Fruit fly (Drosophila melanogaster): ENCODE measurements around the gene CG13045.

The CG13045 gene

DNA sequence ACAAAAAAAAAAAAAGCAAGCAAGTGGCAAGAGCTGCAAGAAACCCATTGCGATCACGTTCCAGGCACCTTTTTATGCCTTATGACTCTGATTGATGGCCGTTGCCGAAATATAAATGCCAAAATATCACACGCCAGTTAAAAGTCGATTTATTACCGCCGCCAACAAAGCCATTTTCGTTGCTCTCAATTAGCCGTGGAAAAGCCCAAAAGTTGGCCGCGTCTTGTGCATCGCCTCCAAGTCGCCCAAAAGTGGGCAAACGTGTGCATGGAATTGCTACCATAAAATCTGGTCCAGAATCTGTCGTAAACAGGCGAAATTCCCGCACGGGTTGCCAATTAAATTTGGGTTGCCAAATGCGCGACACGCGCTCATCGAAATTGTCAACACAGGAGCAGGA, 928 bp upstream of the CG13045 start:
- TF ChIP-seq psq (optimal IDR thresholded peaks at IDR 0.05), result no peak
- TF ChIP-seq ttk (optimal IDR thresholded peaks at IDR 0.05), result no peak
- TF ChIP-seq h (optimal IDR thresholded peaks at IDR 0.05), result no peak
- TF ChIP-seq Sin3A (optimal IDR thresholded peaks at IDR 0.05), result no peak
- TF ChIP-seq insv (optimal IDR thresholded peaks at IDR 0.05), result no peak
- TF ChIP-seq Myc (optimal IDR thresholded peaks at IDR 0.05), result no peak

DNA sequence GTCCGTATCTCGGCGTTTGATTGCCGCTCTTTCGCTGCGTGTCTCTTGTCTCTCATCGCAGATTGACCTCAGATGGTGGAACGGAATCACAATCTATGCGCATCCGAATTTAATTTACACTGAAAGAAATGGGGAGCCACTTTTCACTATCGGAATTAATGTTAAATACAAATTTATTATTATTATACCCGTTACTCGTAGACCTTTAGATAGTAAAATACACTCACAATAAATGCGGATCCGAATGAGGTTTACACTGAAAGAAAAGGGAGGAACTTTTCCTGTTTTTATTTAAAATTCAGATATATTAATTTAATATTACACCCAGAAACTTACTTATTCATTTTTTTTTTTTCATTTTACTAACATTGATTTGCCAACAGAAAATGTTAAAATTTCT, 1.7 kb downstream of the CG13045 start:
- TF ChIP-seq h (optimal IDR thresholded peaks at IDR 0.05) (no peak), Sin3A (optimal IDR thresholded peaks at IDR 0.05) (no peak), psq (optimal IDR thresholded peaks at IDR 0.05) (no peak), Myc (optimal IDR thresholded peaks at IDR 0.05) (no peak), ttk (optimal IDR thresholded peaks at IDR 0.05) (no peak), insv (optimal IDR thresholded peaks at IDR 0.05) (no peak)

DNA sequence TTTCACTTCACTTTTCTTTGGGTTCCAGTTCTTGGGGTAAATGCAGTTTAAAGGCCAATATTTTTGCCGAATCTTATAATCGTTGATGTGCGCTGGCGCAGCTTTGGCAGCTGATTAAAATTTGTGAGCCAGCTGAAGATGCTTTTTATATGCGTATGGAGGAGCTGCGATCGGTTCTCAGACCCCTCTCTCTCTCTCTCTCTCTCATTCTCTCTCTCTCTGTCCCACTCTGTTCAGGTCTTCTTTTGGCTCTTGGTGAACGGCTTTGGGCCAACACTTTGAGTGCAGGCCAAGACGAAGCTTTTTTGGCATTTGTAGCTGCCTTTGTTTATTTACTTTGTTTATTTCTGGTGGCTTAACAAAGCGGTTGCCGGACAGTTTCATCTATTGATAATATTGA, 2.4 kb downstream of the CG13045 start, which contains the start of gene CG13046:
Gene CG13046, minus strand, starts transcription at position 101 of the 400 bp plus-strand sequence.
- TF ChIP-seq psq (optimal IDR thresholded peaks at IDR 0.05), result no peak
- no peak for TF ChIP-seq h (optimal IDR thresholded peaks at IDR 0.05)
- no peak for TF ChIP-seq insv (optimal IDR thresholded peaks at IDR 0.05)
- TF ChIP-seq Sin3A (optimal IDR thresholded peaks at IDR 0.05), result no peak
- no peak for TF ChIP-seq ttk (optimal IDR thresholded peaks at IDR 0.05)
- TF ChIP-seq Myc (optimal IDR thresholded peaks at IDR 0.05), result no peak

DNA sequence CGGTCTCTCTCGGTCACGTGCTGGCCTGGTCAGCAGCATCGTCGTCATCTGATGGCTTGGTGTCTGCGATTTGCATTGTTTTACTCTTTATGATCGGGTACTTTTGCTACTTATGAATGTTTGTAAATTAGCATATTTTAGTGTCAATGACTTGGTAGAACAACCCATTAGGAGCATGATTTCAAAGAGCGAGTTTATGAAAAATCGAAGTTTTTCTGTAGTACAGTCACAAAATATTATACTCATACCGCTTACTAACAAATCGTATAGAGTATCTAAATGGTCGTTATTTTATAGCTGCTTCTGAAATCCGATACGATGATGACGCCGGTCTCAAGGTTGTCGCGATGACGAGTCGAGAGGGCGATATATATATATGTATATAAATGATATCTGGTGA, 4.5 kb downstream of the CG13045 start:
- TF ChIP-seq psq (optimal IDR thresholded peaks at IDR 0.05) (no peak), Sin3A (optimal IDR thresholded peaks at IDR 0.05) (no peak), h (optimal IDR thresholded peaks at IDR 0.05) (no peak), Myc (optimal IDR thresholded peaks at IDR 0.05) (no peak), insv (optimal IDR thresholded peaks at IDR 0.05) (no peak), ttk (optimal IDR thresholded peaks at IDR 0.05) (no peak)

- no peak for TF ChIP-seq ttk (optimal IDR thresholded peaks at IDR 0.05)
- no peak for TF ChIP-seq Sin3A (optimal IDR thresholded peaks at IDR 0.05)
- no peak for TF ChIP-seq psq (optimal IDR thresholded peaks at IDR 0.05)
- TF ChIP-seq Myc (optimal IDR thresholded peaks at IDR 0.05), result no peak
These were observed 5.3 kb downstream of the CG13045 start, which contains the start of gene CG13047 for dm6 chr3L:16285346-16285911. Gene CG13047, minus strand, starts transcription at chr3L:16285396.

dm6 chr3L:16283821-16284220, 6.9 kb downstream of the CG13045 start, which contains the start of gene CG13048:
Gene CG13048, minus strand, starts transcription at chr3L:16283921.
- TF ChIP-seq psq (optimal IDR thresholded peaks at IDR 0.05), result no peak
- TF ChIP-seq insv (optimal IDR thresholded peaks at IDR 0.05), result no peak
- TF ChIP-seq ttk (optimal IDR thresholded peaks at IDR 0.05), result no peak
- TF ChIP-seq Myc (optimal IDR thresholded peaks at IDR 0.05), result no peak
- no peak for TF ChIP-seq Sin3A (optimal IDR thresholded peaks at IDR 0.05)
- TF ChIP-seq h (optimal IDR thresholded peaks at IDR 0.05), result no peak

DNA sequence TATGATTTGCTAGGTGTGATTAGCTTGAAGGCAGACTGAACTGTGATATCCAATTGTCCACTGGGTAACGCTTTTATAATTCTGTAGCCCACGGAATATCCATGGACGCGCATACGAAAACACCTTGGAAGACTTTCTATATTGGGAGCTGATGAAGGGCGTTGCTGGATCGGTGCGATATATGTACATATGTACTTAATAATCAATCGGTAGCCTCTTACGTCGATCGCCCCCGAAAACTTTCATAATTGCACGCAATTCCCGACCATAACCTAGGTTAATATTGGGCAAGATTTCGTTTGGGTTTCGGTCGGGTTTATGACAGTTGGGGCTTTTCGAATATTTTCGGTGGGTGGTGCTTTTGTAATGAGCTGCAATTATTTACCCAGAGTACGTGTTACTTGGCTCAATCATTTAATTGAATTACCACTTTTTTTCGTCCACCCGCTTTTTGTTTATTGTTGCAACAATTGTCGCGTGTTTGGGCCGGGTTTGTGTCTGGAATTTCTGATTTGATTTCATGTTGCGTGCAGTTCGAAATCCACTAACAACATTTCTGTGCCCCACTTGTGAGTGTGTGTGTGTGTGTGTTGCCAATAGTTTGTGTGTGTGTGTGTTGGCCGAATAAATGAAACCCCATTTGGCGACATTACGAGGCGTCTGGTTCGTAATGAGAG, 8.7 kb downstream of the CG13045 start, which contains the start of gene CG13049:
Gene CG13049, minus strand, starts transcription at position 51 of the 677 bp plus-strand sequence.
- no peak for TF ChIP-seq psq (optimal IDR thresholded peaks at IDR 0.05)
- TF ChIP-seq ttk (optimal IDR thresholded peaks at IDR 0.05), result no peak
- no peak for TF ChIP-seq Myc (optimal IDR thresholded peaks at IDR 0.05)
- TF ChIP-seq Sin3A (optimal IDR thresholded peaks at IDR 0.05), result no peak
- no peak for TF ChIP-seq h (optimal IDR thresholded peaks at IDR 0.05)
- no peak for TF ChIP-seq insv (optimal IDR thresholded peaks at IDR 0.05)

dm6 chr3L:16279987-16280454, 10.7 kb downstream of the CG13045 start, which contains the start of gene CG13064:
Gene CG13064, plus strand, starts transcription at chr3L:16280404.
- TF ChIP-seq Myc (optimal IDR thresholded peaks at IDR 0.05) (no peak), h (optimal IDR thresholded peaks at IDR 0.05) (no peak), ttk (optimal IDR thresholded peaks at IDR 0.05) (no peak), insv (optimal IDR thresholded peaks at IDR 0.05) (no peak)

DNA sequence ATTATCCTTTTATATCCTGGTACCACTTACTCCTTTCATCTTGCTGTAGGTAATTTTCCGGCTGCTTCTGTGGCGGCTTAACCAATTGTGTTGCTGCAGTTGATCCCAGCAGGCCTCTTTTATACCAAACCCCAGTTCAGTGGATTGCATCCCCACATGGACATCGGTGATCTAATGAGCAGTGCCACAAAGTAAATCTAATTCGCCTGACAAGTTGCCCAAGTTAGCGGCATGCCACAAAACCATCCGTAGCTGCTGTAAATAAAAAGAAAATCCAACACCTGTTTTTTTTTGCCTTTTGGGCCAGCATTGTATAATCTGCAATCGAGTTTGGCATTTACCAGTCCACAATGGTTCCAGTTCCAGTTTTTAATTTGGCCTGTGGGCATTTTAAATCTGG, 11.6 kb downstream of the CG13045 start, which contains the start of gene CG13050:
Gene CG13050, minus strand, starts transcription at position 101 of the 400 bp plus-strand sequence.
- TF ChIP-seq h (optimal IDR thresholded peaks at IDR 0.05) (no peak), Sin3A (optimal IDR thresholded peaks at IDR 0.05) (no peak), psq (optimal IDR thresholded peaks at IDR 0.05) (no peak), Myc (optimal IDR thresholded peaks at IDR 0.05) (no peak), ttk (optimal IDR thresholded peaks at IDR 0.05) (no peak), insv (optimal IDR thresholded peaks at IDR 0.05) (no peak)

DNA sequence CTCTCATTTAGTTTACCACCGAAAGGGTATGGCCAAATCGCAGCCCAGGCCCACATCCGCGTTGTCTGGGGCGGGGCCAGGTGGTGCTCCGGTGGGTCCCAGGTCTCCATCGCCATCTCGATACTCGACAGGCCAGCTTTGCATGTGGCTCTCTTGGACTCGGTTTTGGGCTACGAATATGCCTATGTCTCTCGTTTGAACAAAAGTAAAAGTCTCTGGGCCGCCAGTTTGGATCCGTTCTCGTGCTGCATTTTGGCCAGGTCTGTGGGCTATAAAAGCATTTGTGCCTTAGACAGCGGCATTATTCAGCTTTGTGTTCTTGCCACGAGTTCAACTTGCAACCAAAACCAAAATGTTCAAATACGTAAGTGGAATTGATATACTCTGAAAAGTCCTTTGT, 13.6 kb downstream of the CG13045 start, which contains the start of gene CG13065:
Gene CG13065, plus strand, starts transcription at position 301 of the 400 bp plus-strand sequence.
- TF ChIP-seq insv (optimal IDR thresholded peaks at IDR 0.05) (no peak), ttk (optimal IDR thresholded peaks at IDR 0.05) (no peak), h (optimal IDR thresholded peaks at IDR 0.05) (no peak)

dm6 chr3L:16275391-16276017, 15.2 kb downstream of the CG13045 start:
- TF ChIP-seq psq (optimal IDR thresholded peaks at IDR 0.05) (no peak), insv (optimal IDR thresholded peaks at IDR 0.05) (no peak), ttk (optimal IDR thresholded peaks at IDR 0.05) (no peak), Sin3A (optimal IDR thresholded peaks at IDR 0.05) (no peak), Myc (optimal IDR thresholded peaks at IDR 0.05) (no peak), h (optimal IDR thresholded peaks at IDR 0.05) (no peak)

DNA sequence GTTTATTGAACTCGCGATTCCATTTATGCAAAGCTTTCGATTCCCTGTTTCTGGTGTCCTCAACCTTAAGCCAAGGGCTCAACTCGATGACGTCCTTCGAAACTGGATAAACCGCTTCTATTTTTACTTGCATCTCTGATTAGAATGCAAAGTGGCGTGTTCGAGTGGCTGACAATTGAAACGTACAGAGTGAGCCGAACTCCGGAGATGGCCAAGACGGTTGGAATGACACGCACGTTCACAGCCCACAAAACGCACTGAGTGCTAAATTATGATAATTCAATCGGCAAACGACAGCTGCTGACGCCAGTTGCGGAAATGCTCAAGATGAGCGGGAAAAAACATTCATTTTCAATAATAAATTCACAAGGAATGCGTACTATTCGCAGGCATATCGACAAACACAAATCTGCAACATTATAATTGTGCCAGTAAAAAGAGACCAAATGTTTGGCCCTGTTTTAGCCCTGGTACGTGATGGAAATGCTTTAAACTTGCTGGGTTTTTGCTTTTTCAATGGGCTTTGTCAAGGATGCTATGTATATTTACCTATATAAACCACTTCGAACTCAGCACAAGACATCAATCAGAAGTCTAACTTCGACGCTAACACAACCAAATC, 18.3 kb downstream of the CG13045 start, which contains the start of gene CG13066:
Gene CG13066, plus strand, starts transcription at position 572 of the 622 bp plus-strand sequence.
- TF ChIP-seq h (optimal IDR thresholded peaks at IDR 0.05) (no peak), Sin3A (optimal IDR thresholded peaks at IDR 0.05) (no peak), psq (optimal IDR thresholded peaks at IDR 0.05) (no peak), insv (optimal IDR thresholded peaks at IDR 0.05) (no peak), Myc (optimal IDR thresholded peaks at IDR 0.05) (no peak), ttk (optimal IDR thresholded peaks at IDR 0.05) (no peak)

All from Kc167 (cell line).